Worm (Caenorhabditis elegans): ENCODE data around the gene K08E7.6.

DNA sequence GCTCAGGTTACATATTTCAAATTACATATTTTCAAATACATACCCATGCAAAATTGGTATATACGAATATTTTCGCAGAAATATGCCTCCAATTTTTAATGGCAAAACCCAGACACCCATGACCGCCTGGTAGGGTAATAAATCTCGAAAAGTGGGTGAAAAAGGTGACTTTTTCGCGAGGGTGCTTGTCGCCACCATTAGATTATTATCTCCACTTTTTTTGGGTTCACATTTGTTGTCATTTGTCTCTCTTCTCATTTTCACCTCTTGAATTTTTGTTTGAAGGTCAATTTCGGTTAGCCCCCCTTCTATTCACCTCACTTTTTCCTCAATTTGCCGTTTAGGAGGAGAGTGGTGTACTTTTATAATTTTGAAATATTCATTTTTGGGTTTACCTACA lies 40.7 kb downstream of the K08E7.6 start:
- TF ChIP-seq ztf-23 (GFP tag; IDR thresholded peaks at IDR 0.05) (no peak), T22C8.4 (GFP tag; IDR thresholded peaks at IDR 0.05) (no peak), cog-1 (tag; optimal IDR thresholded peaks at IDR 0.05) (no peak), ref-1 (GFP tag; conservative IDR thresholded peaks at IDR 0.05) (no peak), klf-2 (GFP tag; conservative IDR thresholded peaks at IDR 0.05) (no peak)

Data from whole organism, midembryonic.